Fruit fly (Drosophila melanogaster) whole organism, embryonic: ENCODE data around the gene wge.

Experiments
- CG11398 ChIP-seq: fragments of 200-800 bp; sonication (Bioruptor generic); optimal IDR thresholded peaks from 2 replicates; lab custom pipeline; 2016; ENCODE audit warnings: missing biosample characterization, missing genetic modification characterization
- CG13287 ChIP-seq: fragments of 200-800 bp; sonication (Bioruptor generic); IDR thresholded peaks from 2 replicates; pipeline ENCODE4 v1.3.6; 2022; ENCODE audit warnings: missing biosample characterization, missing genetic modification characterization; ENCODE audit not compliant: partially characterized antibody
- CG1602 ChIP-seq: fragments of 200-800 bp; sonication (Bioruptor generic); optimal IDR thresholded peaks from 3 replicates; lab custom pipeline; 2016; ENCODE audit warnings: missing biosample characterization, missing genetic modification characterization
- CG17328 ChIP-seq: fragments of 200-800 bp; sonication (Bioruptor generic); IDR thresholded peaks from 2 replicates; pipeline ENCODE4 v1.3.6; 2022; ENCODE audit warnings: missing biosample characterization, missing genetic modification characterization
- CG17361 ChIP-seq: fragments of 200-800 bp; sonication (Bioruptor generic); IDR thresholded peaks from 3 replicates; pipeline ENCODE4 v1.3.6; 2022; ENCODE audit warnings: missing biosample characterization, missing genetic modification characterization
- CG17802 ChIP-seq: fragments of 200-800 bp; sonication (Bioruptor generic); optimal IDR thresholded peaks from 2 replicates; lab custom pipeline; 2018; ENCODE audit warnings: missing biosample characterization, mild to moderate bottlenecking, missing genetic modification characterization, moderate library complexity
- CG17912 ChIP-seq: fragments of 200-800 bp; sonication (Bioruptor generic); optimal IDR thresholded peaks from 2 replicates; lab custom pipeline; 2018; ENCODE audit warnings: missing biosample characterization, mild to moderate bottlenecking, missing genetic modification characterization
- CG18011 ChIP-seq: fragments of 200-800 bp; sonication (Bioruptor generic); optimal IDR thresholded peaks from 2 replicates; lab custom pipeline; 2017; ENCODE audit warnings: missing biosample characterization, missing genetic modification characterization, mild to moderate bottlenecking, moderate library complexity, missing genotype
- CG2120 ChIP-seq: fragments of 200-800 bp; sonication (Bioruptor generic); optimal IDR thresholded peaks from 3 replicates; lab custom pipeline; 2016; ENCODE audit warnings: missing biosample characterization, missing genetic modification characterization
- CG2678 ChIP-seq: fragments of 200-800 bp; sonication (Bioruptor generic); optimal IDR thresholded peaks from 3 replicates; lab custom pipeline; 2019; ENCODE audit warnings: missing biosample characterization, mild to moderate bottlenecking, missing genetic modification characterization, moderate library complexity
- CG2889 ChIP-seq: fragments of 200-800 bp; sonication (Bioruptor generic); IDR thresholded peaks from 3 replicates; pipeline ENCODE4 v1.3.6; 2022; ENCODE audit warnings: missing biosample characterization, missing genetic modification characterization
- CG3065 ChIP-seq: fragments of 200-800 bp; sonication (Bioruptor generic); optimal IDR thresholded peaks from 2 replicates; lab custom pipeline; 2016; ENCODE audit warnings: missing biosample characterization, missing genetic modification characterization
- CG31388 ChIP-seq: fragments of 200-800 bp; sonication (Bioruptor generic); optimal IDR thresholded peaks from 2 replicates; lab custom pipeline; 2016; ENCODE audit warnings: missing biosample characterization, missing genetic modification characterization
- CG33213 ChIP-seq: fragments of 200-800 bp; sonication (Bioruptor generic); optimal IDR thresholded peaks from 3 replicates; lab custom pipeline; 2016; ENCODE audit warnings: missing biosample characterization, missing genetic modification characterization
- CG34224 ChIP-seq: fragments of 200-800 bp; sonication (Bioruptor generic); IDR thresholded peaks from 3 replicates; pipeline ENCODE4 v1.3.6; 2022; ENCODE audit warnings: missing biosample characterization, missing genetic modification characterization; ENCODE audit not compliant: partially characterized antibody
- CG4730 ChIP-seq: fragments of 200-800 bp; sonication (Bioruptor generic); IDR thresholded peaks from 2 replicates; pipeline ENCODE4 v1.3.6; 2022; ENCODE audit warnings: missing biosample characterization, missing genetic modification characterization
- CG7556 ChIP-seq: fragments of 200-800 bp; sonication (Bioruptor generic); optimal IDR thresholded peaks from 2 replicates; lab custom pipeline; 2017; ENCODE audit warnings: missing biosample characterization, mild to moderate bottlenecking, missing genetic modification characterization
- CG7745 ChIP-seq: fragments of 200-800 bp; sonication (Bioruptor generic); optimal IDR thresholded peaks from 2 replicates; lab custom pipeline; 2018; ENCODE audit warnings: missing biosample characterization, mild to moderate bottlenecking, missing genetic modification characterization, moderate library complexity
- H2.0 ChIP-seq: fragments of 200-800 bp; sonication (Bioruptor generic); IDR thresholded peaks from 2 replicates; pipeline ENCODE4 v1.3.6; 2022; ENCODE audit warnings: missing biosample characterization, missing genetic modification characterization
- Lhr ChIP-seq: fragments of 200-800 bp; sonication (Bioruptor generic); optimal IDR thresholded peaks from 3 replicates; lab custom pipeline; 2017; ENCODE audit warnings: mild to moderate bottlenecking, missing biosample characterization, missing genetic modification reagents, missing genetic modification characterization
- Mes4 ChIP-seq: fragments of 200-800 bp; sonication (Bioruptor generic); optimal IDR thresholded peaks from 2 replicates; lab custom pipeline; 2016; ENCODE audit warnings: missing biosample characterization, missing genetic modification characterization
- NK7.1 ChIP-seq: fragments of 200-800 bp; sonication (Bioruptor generic); optimal IDR thresholded peaks from 3 replicates; lab custom pipeline; 2016; ENCODE audit warnings: missing biosample characterization, missing genetic modification characterization
- Pdp1 ChIP-seq, 2 experiments: fragments of 200-800 bp; sonication (Bioruptor generic); optimal IDR thresholded peaks; 3 replicates each; lab custom pipeline; 2016; ENCODE audit warnings: missing biosample characterization in 2 of 2, missing genetic modification characterization in 2 of 2, mild to moderate bottlenecking in 1 of 2, moderate library complexity in 1 of 2
- Ptx1 ChIP-seq: fragments of 200-800 bp; sonication (Bioruptor generic); IDR thresholded peaks from 2 replicates; pipeline ENCODE4 v1.3.6; 2022; ENCODE audit warnings: missing biosample characterization, missing genetic modification characterization
- Six4 ChIP-seq: fragments of 200-800 bp; sonication (Bioruptor generic); optimal IDR thresholded peaks from 2 replicates; lab custom pipeline; 2016; ENCODE audit warnings: missing biosample characterization, missing genetic modification characterization
- TFAM ChIP-seq: fragments of 200-800 bp; sonication (Bioruptor generic); optimal IDR thresholded peaks from 2 replicates; lab custom pipeline; 2017; ENCODE audit warnings: missing biosample characterization, missing genetic modification characterization, inconsistent platforms
- abd-A ChIP-seq: fragments of 200-800 bp; sonication (Bioruptor generic); optimal IDR thresholded peaks from 3 replicates; lab custom pipeline; 2019; ENCODE audit warnings: missing biosample characterization, mild to moderate bottlenecking, missing genetic modification characterization, moderate library complexity
- cato ChIP-seq: fragments of 200-800 bp; sonication (Bioruptor generic); optimal IDR thresholded peaks from 2 replicates; lab custom pipeline; 2016; ENCODE audit warnings: missing biosample characterization, missing genetic modification characterization, borderline replicate concordance
- caup ChIP-seq: fragments of 200-800 bp; sonication (Bioruptor generic); optimal IDR thresholded peaks from 3 replicates; lab custom pipeline; 2017; ENCODE audit warnings: missing biosample characterization, mild to moderate bottlenecking, missing genetic modification characterization, moderate library complexity; ENCODE audit not compliant: severe bottlenecking
- cg ChIP-seq: fragments of 200-800 bp; sonication (Bioruptor generic); optimal IDR thresholded peaks from 3 replicates; lab custom pipeline; 2019; ENCODE audit warnings: missing biosample characterization, mild to moderate bottlenecking, missing genetic modification characterization, moderate library complexity
- chn ChIP-seq: fragments of 200-800 bp; sonication (Bioruptor generic); optimal IDR thresholded peaks from 2 replicates; lab custom pipeline; 2016; ENCODE audit warnings: missing biosample characterization, missing genetic modification characterization
- esg ChIP-seq: fragments of 200-800 bp; sonication (Bioruptor generic); conservative IDR thresholded peaks from 2 replicates; pipeline ENCODE4 v1.3.6; 2022; ENCODE audit warnings: missing biosample characterization, missing genetic modification characterization
- ewg ChIP-seq: fragments of 200-800 bp; sonication (Bioruptor generic); optimal IDR thresholded peaks from 3 replicates; lab custom pipeline; 2017; ENCODE audit warnings: mild to moderate bottlenecking, missing biosample characterization, missing genetic modification reagents, missing genetic modification characterization
- grau ChIP-seq: fragments of 200-800 bp; optimal IDR thresholded peaks from 3 replicates; lab custom pipeline; 2019; ENCODE audit warnings: missing biosample characterization, mild to moderate bottlenecking, missing genetic modification characterization, moderate library complexity
- ham ChIP-seq: fragments of 200-800 bp; sonication (Bioruptor generic); IDR thresholded peaks from 2 replicates; pipeline ENCODE4 v1.3.6; 2022; ENCODE audit warnings: missing biosample characterization, missing genetic modification characterization
- hth ChIP-seq: fragments of >200 bp; optimal IDR thresholded peaks from 2 replicates; lab custom pipeline; 2017; ENCODE audit warnings: inconsistent platforms
- insv ChIP-seq, 2 experiments: fragments of 200-800 bp; sonication (Bioruptor generic); optimal IDR thresholded peaks; 3 replicates each; lab custom pipeline; 2016 to 2018; ENCODE audit warnings: missing biosample characterization in 2 of 2, missing genetic modification characterization in 2 of 2
- lab ChIP-seq: fragments of 200-800 bp; sonication (Bioruptor generic); optimal IDR thresholded peaks from 3 replicates; lab custom pipeline; 2017; ENCODE audit warnings: missing biosample characterization, missing genetic modification characterization, mild to moderate bottlenecking, moderate library complexity, missing genetic modification reagents
- nerfin-1 ChIP-seq: fragments of 200-800 bp; sonication (Bioruptor generic); optimal IDR thresholded peaks from 3 replicates; lab custom pipeline; 2019; ENCODE audit warnings: missing biosample characterization, mild to moderate bottlenecking, missing genetic modification characterization, moderate library complexity
- nom ChIP-seq: fragments of 200-800 bp; sonication (Bioruptor generic); optimal IDR thresholded peaks from 2 replicates; lab custom pipeline; 2017; ENCODE audit warnings: missing biosample characterization, missing genetic modification characterization, mild to moderate bottlenecking, moderate library complexity, missing genetic modification reagents
- phol ChIP-seq: fragments of 200-800 bp; sonication (Bioruptor generic); optimal IDR thresholded peaks from 3 replicates; lab custom pipeline; 2018; ENCODE audit warnings: missing biosample characterization, mild to moderate bottlenecking, missing genetic modification characterization, moderate library complexity
- pum ChIP-seq: fragments of 200-800 bp; sonication (Bioruptor generic); optimal IDR thresholded peaks from 2 replicates; lab custom pipeline; 2016; ENCODE audit warnings: missing biosample characterization, missing genetic modification characterization
- pzg ChIP-seq: fragments of 200-800 bp; sonication (Bioruptor generic); optimal IDR thresholded peaks from 3 replicates; lab custom pipeline; 2018; ENCODE audit warnings: missing biosample characterization, mild to moderate bottlenecking, missing genetic modification characterization, moderate library complexity
- sim ChIP-seq: fragments of 200-800 bp; sonication (Bioruptor generic); IDR thresholded peaks from 2 replicates; pipeline ENCODE4 v1.3.6; 2022; ENCODE audit warnings: missing biosample characterization, missing genetic modification characterization
- sima ChIP-seq: fragments of 200-800 bp; sonication (Bioruptor generic); optimal IDR thresholded peaks from 2 replicates; lab custom pipeline; 2016; ENCODE audit warnings: missing biosample characterization, missing genetic modification characterization
- sr ChIP-seq: fragments of 200-800 bp; sonication (Bioruptor generic); IDR thresholded peaks from 3 replicates; pipeline ENCODE4 v1.3.6; 2022; ENCODE audit warnings: missing biosample characterization, missing genetic modification characterization
- ssp ChIP-seq: fragments of 200-800 bp; sonication (Bioruptor generic); IDR thresholded peaks from 2 replicates; pipeline ENCODE4 v1.3.6; 2022; ENCODE audit warnings: missing biosample characterization, missing genetic modification characterization
- stwl ChIP-seq: fragments of 200-800 bp; sonication (Bioruptor generic); optimal IDR thresholded peaks from 3 replicates; lab custom pipeline; 2018; ENCODE audit warnings: missing biosample characterization, mild to moderate bottlenecking, missing genetic modification characterization, moderate library complexity
- zfh1 ChIP-seq: fragments of 200-800 bp; sonication (Bioruptor generic); IDR thresholded peaks from 3 replicates; pipeline ENCODE4 v1.3.6; 2022; ENCODE audit warnings: missing biosample characterization, missing genetic modification characterization
- zfh2 ChIP-seq: fragments of 200-800 bp; sonication (Bioruptor generic); optimal IDR thresholded peaks from 2 replicates; lab custom pipeline; 2016; ENCODE audit warnings: missing biosample characterization, missing genetic modification characterization

Gene wge

dm6 chr3R:22750534-22750947, 29.6 kb upstream of the wge start, which contains the start of the genes rumi, CG7029 and Usp12-46 (continued):
- TF ChIP-seq insv (GFP tag; optimal IDR thresholded peaks at IDR 0.05; lab: Kevin White, UChicago) (peak in 1 of 2 experiments; percentile 66), pum (GFP tag; lab: Kevin White, UChicago) (peak; percentile 89), cato (GFP tag; lab: Kevin White, UChicago) (peak; percentile 69), CG3065 (peak; percentile 74), NK7.1 (GFP tag; lab: Kevin White, UChicago) (peak; percentile 81), nerfin-1 (tag; lab: Kevin White, UChicago) (peak; percentile 78), CG2889 (GFP tag; lab: Robert Waterston, UW) (peak; percentile 79), chn (peak; percentile 90), nom (GFP tag; lab: Kevin White, UChicago) (peak; percentile 58), CG1602 (peak; percentile 90), CG17361 (peak; percentile 80), CG18011 (peak; percentile 67), phol (tag; lab: Kevin White, UChicago) (peak; percentile 90), CG2678 (no peak), Ptx1 (peak; percentile 83), esg (GFP tag; lab: Robert Waterston, UW) (peak; percentile 84), caup (GFP tag; lab: Kevin White, UChicago) (peak; percentile 73), CG31388 (peak; percentile 52), zfh1 (GFP tag; lab: Robert Waterston, UW) (peak; percentile 92), ewg (peak; percentile 67), cg (GFP tag; lab: Kevin White, UChicago) (no peak), ham (GFP tag; lab: Robert Waterston, UW) (peak; percentile 69; the same call in 1 of the 2 replicates), CG17802 (tag; lab: Kevin White, UChicago) (peak; percentile 61), CG2120 (peak; percentile 93), CG4730 (peak; percentile 71), sim (peak; percentile 58; the same call in 1 of the 2 replicates), CG7745 (tag; lab: Kevin White, UChicago) (no peak), pzg (GFP tag; lab: Kevin White, UChicago) (peak; percentile 90), Lhr (GFP tag; lab: Kevin White, UChicago) (peak; percentile 76), CG33213 (GFP tag; lab: Kevin White, UChicago) (peak; percentile 90), zfh2 (GFP tag; lab: Kevin White, UChicago) (peak; percentile 93), CG11398 (GFP tag; lab: Kevin White, UChicago) (peak; percentile 84), hth (lab: Kevin White, UChicago) (no peak), sr (GFP tag; lab: Robert Waterston, UW) (peak; percentile 54; the same call in 1 of the 3 replicates), Six4 (GFP tag; lab: Kevin White, UChicago) (peak; percentile 65), stwl (tag; lab: Kevin White, UChicago) (peak; percentile 88), CG17328 (GFP tag; lab: Robert Waterston, UW) (peak; percentile 90), grau (tag; lab: Kevin White, UChicago) (peak; percentile 87), lab (GFP tag; lab: Kevin White, UChicago) (peak; percentile 90), Mes4 (GFP tag; lab: Kevin White, UChicago) (peak; percentile 78), ssp (GFP tag; lab: Robert Waterston, UW) (peak; percentile 75), CG34224 (GFP tag; lab: Robert Waterston, UW) (peak; percentile 81), TFAM (GFP tag; lab: Kevin White, UChicago) (peak; percentile 49), CG17912 (GFP tag; lab: Kevin White, UChicago) (peak; percentile 68), CG7556 (peak; percentile 75), H2.0 (GFP tag; lab: Robert Waterston, UW) (peak; percentile 83), Pdp1 (GFP tag; optimal IDR thresholded peaks at IDR 0.05; lab: Kevin White, UChicago) (peak; percentile 82 to 92), abd-A (no peak), CG13287 (peak; percentile 87), sima (GFP tag; lab: Kevin White, UChicago) (no peak)
